Worm (Caenorhabditis elegans) whole organism, midembryonic: ENCODE data around the gene col-91.
A peak's percentile ranks its signal among the peaks of the same experiment; 100 is the strongest.

Experiments used
- T22C8.4 ChIP-seq: fragments of 200-800 bp; sonication (Bioruptor generic); IDR thresholded peaks from 2 replicates; pipeline ENCODE4 v1.3.6; 2022; ENCODE audit warnings: missing genetic modification characterization, missing compliant biosample characterization
- cog-1 ChIP-seq: sonication (generic microtip); optimal IDR thresholded peaks from 2 replicates; lab custom pipeline; 2016; ENCODE audit warnings: missing genetic modification characterization, missing compliant biosample characterization
- flt-1 ChIP-seq: fragments of 200-800 bp; sonication (Bioruptor generic); IDR thresholded peaks from 2 replicates; pipeline ENCODE4 v1.3.6; 2022; ENCODE audit warnings: missing genetic modification characterization, missing compliant biosample characterization
- klf-2 ChIP-seq: fragments of 200-800 bp; sonication (Bioruptor generic); conservative IDR thresholded peaks from 2 replicates; pipeline ENCODE4 v1.3.6; 2022; ENCODE audit warnings: missing genetic modification reagents, missing genetic modification characterization, missing compliant biosample characterization
- med-1 ChIP-seq: sonication (generic microtip); optimal IDR thresholded peaks from 2 replicates; lab custom pipeline; 2017; ENCODE audit warnings: missing genetic modification characterization, mild to moderate bottlenecking, missing compliant biosample characterization, antibody characterized with exemption, missing genetic modification reagents; ENCODE audit not compliant: insufficient read depth
- ref-1 ChIP-seq: fragments of 200-800 bp; sonication (Bioruptor generic); conservative IDR thresholded peaks from 2 replicates; pipeline ENCODE4 v1.3.6; 2022; ENCODE audit warnings: missing genetic modification reagents, missing genetic modification characterization, missing compliant biosample characterization
- tab-1 ChIP-seq: fragments of 200-800 bp; sonication (Bioruptor generic); IDR thresholded peaks from 2 replicates; pipeline ENCODE4 v1.3.6; 2022; ENCODE audit warnings: missing genetic modification characterization, missing compliant biosample characterization
- ztf-23 ChIP-seq: fragments of 200-800 bp; sonication (Bioruptor generic); IDR thresholded peaks from 2 replicates; pipeline ENCODE4 v1.3.6; 2022; ENCODE audit warnings: missing genetic modification reagents, missing genetic modification characterization, missing compliant biosample characterization
- ztf-29 ChIP-seq: fragments of 200-800 bp; sonication (Bioruptor generic); IDR thresholded peaks from 2 replicates; pipeline ENCODE4 v1.3.6; 2022; ENCODE audit warnings: missing genetic modification reagents, missing genetic modification characterization, missing compliant biosample characterization

Gene col-91

DNA sequence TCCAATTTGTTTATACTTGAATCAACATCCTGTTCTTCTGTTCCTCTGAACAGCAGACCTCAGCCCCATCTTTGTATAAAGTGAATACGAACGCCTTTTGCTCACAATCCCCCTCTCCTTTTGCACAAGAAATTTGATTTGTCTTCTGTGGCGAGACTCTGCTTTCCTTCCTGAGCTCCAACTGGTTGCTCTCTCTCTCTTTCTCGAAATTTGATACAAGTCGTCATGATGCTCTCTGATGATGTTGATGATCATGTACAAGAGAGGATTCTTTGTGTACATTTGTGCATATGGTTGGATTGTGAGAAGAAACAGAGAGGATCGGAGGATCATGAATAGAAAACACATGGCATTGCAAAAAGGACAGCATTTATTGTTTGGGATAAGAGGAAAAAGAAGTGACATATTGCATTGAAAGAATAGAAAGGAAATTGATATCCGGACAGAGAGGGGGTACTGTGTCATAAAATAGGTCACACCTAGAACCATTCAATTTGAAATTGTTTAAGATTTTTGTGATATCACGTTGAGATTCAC lies 37.5 kb upstream of the col-91 start:
- TF ChIP-seq T22C8.4 (GFP tag; lab: Robert Waterston, UW) (no peak), flt-1 (GFP tag; lab: Robert Waterston, UW) (0 out of 2 replicates have a peak, but pooled peaks have one; percentile 15)

- TF ChIP-seq med-1 (no peak), flt-1 (GFP tag; lab: Robert Waterston, UW) (no peak), cog-1 (no peak), ztf-23 (no peak), ztf-29 (GFP tag; lab: Robert Waterston, UW) (no peak), klf-2 (GFP tag; lab: Robert Waterston, UW) (no peak), tab-1 (GFP tag; lab: Robert Waterston, UW) (no peak), ref-1 (no peak), T22C8.4 (GFP tag; lab: Robert Waterston, UW) (no peak)
Observed at ce11 chrIII:8299734-8300133, 36.3 kb upstream of the col-91 start.

- TF ChIP-seq tab-1 (GFP tag; lab: Robert Waterston, UW) (0 out of 2 replicates have a peak, but pooled peaks have one; percentile 66), ref-1 (no peak)
Observed at ce11 chrIII:8299078-8299587, 35.7 kb upstream of the col-91 start.

ce11 chrIII:8298216-8298920 lies 34.9 kb upstream of the col-91 start:
- TF ChIP-seq klf-2 (GFP tag; lab: Robert Waterston, UW), result no peak
- no peak for TF ChIP-seq ref-1
- no peak for TF ChIP-seq med-1
- TF ChIP-seq flt-1 (GFP tag; lab: Robert Waterston, UW), result no peak
- TF ChIP-seq cog-1, result no peak
- TF ChIP-seq ztf-29 (GFP tag; lab: Robert Waterston, UW), result no peak
- no peak for TF ChIP-seq tab-1 (GFP tag; lab: Robert Waterston, UW)
- no peak for TF ChIP-seq T22C8.4 (GFP tag; lab: Robert Waterston, UW)
- no peak for TF ChIP-seq ztf-23

- TF ChIP-seq ref-1 (no peak), tab-1 (GFP tag; lab: Robert Waterston, UW) (no peak), cog-1 (no peak)
Observed at ce11 chrIII:8293260-8293659, 29.8 kb upstream of the col-91 start.

DNA sequence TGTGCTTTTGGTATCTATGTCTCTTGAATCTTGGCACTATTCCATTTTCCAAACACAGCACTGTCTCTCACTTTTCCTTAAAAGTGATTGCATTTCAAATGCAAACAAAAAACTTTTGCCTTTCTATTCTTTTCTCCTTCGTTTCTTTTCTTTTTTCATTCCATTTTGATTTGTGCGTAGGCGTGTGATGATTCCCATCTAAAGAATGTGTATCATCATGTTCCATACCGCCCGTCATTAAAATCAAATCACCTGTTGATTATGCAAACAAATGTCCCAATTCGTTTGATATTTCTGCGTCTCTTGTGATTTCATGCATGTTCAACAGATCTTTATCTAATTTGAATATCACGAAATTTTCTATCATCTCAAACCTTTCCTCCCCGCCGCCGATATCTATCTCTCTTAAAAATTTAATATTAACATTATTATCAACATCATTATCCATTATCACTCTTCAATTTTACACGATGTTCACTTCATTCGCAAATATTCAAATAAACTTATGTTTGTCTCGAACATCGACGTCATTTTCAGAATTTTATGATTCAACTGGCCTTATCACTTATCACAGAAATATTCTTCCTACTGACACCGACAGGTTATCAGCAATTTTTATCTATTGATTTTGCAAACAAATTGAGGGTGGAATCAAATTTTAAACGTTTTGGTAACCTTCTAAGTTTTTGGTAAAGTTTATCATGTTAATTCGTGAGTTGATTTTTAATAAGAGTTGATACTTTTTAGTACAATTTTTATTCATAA lies 28.0 kb upstream of the col-91 start:
- TF ChIP-seq ref-1, result no peak
- TF ChIP-seq flt-1 (GFP tag; lab: Robert Waterston, UW), result no peak
- no peak for TF ChIP-seq ztf-23
- no peak for TF ChIP-seq ztf-29 (GFP tag; lab: Robert Waterston, UW)
- TF ChIP-seq cog-1, result no peak
- no peak for TF ChIP-seq T22C8.4 (GFP tag; lab: Robert Waterston, UW)
- no peak for TF ChIP-seq klf-2 (GFP tag; lab: Robert Waterston, UW)
- no peak for TF ChIP-seq tab-1 (GFP tag; lab: Robert Waterston, UW)
- no peak for TF ChIP-seq med-1

ce11 chrIII:8289181-8289580 lies 25.7 kb upstream of the col-91 start:
- TF ChIP-seq ref-1 (no peak), klf-2 (GFP tag; lab: Robert Waterston, UW) (no peak), cog-1 (no peak), T22C8.4 (GFP tag; lab: Robert Waterston, UW) (no peak), med-1 (no peak), tab-1 (GFP tag; lab: Robert Waterston, UW) (no peak), ztf-29 (GFP tag; lab: Robert Waterston, UW) (no peak), ztf-23 (no peak), flt-1 (GFP tag; lab: Robert Waterston, UW) (no peak)

- 0 out of 2 replicates have a peak, but pooled peaks have one; percentile 16 for TF ChIP-seq ztf-23
- no peak for TF ChIP-seq ref-1
- TF ChIP-seq flt-1 (GFP tag; lab: Robert Waterston, UW), result peak; percentile 52; the same call in 1 of the 2 replicates
Observed at ce11 chrIII:8287519-8287918, 24.1 kb upstream of the col-91 start.

- no peak for TF ChIP-seq klf-2 (GFP tag; lab: Robert Waterston, UW)
- TF ChIP-seq ztf-29 (GFP tag; lab: Robert Waterston, UW), result no peak
- TF ChIP-seq flt-1 (GFP tag; lab: Robert Waterston, UW), result no peak
- TF ChIP-seq tab-1 (GFP tag; lab: Robert Waterston, UW), result no peak
- no peak for TF ChIP-seq ref-1
Observed at ce11 chrIII:8286824-8287223, 23.4 kb upstream of the col-91 start.

ce11 chrIII:8286003-8286402 lies 22.5 kb upstream of the col-91 start:
- TF ChIP-seq tab-1 (GFP tag; lab: Robert Waterston, UW) (no peak), ref-1 (no peak), cog-1 (no peak), T22C8.4 (GFP tag; lab: Robert Waterston, UW) (no peak), ztf-29 (GFP tag; lab: Robert Waterston, UW) (no peak), klf-2 (GFP tag; lab: Robert Waterston, UW) (no peak), ztf-23 (no peak), med-1 (no peak), flt-1 (GFP tag; lab: Robert Waterston, UW) (no peak)
